Worm (Caenorhabditis elegans) whole organism, young adult: ENCODE data around the gene col-34.
A peak's percentile ranks its signal among the peaks of the same experiment; 100 is the strongest.

Source experiments
- B0019.2 ChIP-seq: fragments of 200-800 bp; sonication (Bioruptor generic); conservative IDR thresholded peaks from 2 replicates; pipeline ENCODE4 v1.3.6; 2022; ENCODE audit warnings: missing genetic modification reagents, missing genetic modification characterization, missing compliant biosample characterization
- B0261.1 ChIP-seq: sonication (generic microtip); optimal IDR thresholded peaks from 2 replicates; lab custom pipeline; 2016; ENCODE audit warnings: mild to moderate bottlenecking, missing genetic modification characterization, moderate library complexity, missing compliant biosample characterization
- B0336.3 ChIP-seq: fragments of 200-800 bp; sonication (Bioruptor generic); IDR thresholded peaks from 2 replicates; pipeline ENCODE4 v1.3.6; 2022; ENCODE audit warnings: missing genetic modification characterization, missing compliant biosample characterization
- F23B12.7 ChIP-seq: sonication (generic microtip); optimal IDR thresholded peaks from 2 replicates; lab custom pipeline; 2017; ENCODE audit warnings: missing genetic modification characterization, mild to moderate bottlenecking, missing compliant biosample characterization, antibody characterized with exemption, moderate library complexity; ENCODE audit not compliant: insufficient read depth
- F37B4.10 ChIP-seq: fragments of 200-800 bp; sonication (Bioruptor generic); IDR thresholded peaks from 2 replicates; pipeline ENCODE4 v1.3.6; 2022; ENCODE audit warnings: missing genetic modification characterization, missing compliant biosample characterization
- F39B2.1 ChIP-seq: fragments of 200-800 bp; sonication (Bioruptor generic); IDR thresholded peaks from 2 replicates; pipeline ENCODE4 v1.3.6; 2022; ENCODE audit warnings: missing genetic modification reagents, missing genetic modification characterization, missing compliant biosample characterization
- F52B5.7 ChIP-seq: sonication (generic microtip); optimal IDR thresholded peaks from 2 replicates; lab custom pipeline; 2016; ENCODE audit warnings: mild to moderate bottlenecking, missing genetic modification characterization, missing compliant biosample characterization
- K11D2.4 ChIP-seq: fragments of 200-800 bp; sonication (Bioruptor generic); IDR thresholded peaks from 2 replicates; pipeline ENCODE4 v1.3.6; 2022; ENCODE audit warnings: missing genetic modification reagents, missing genetic modification characterization, missing compliant biosample characterization
- atf-7 ChIP-seq: sonication (generic microtip); optimal IDR thresholded peaks from 2 replicates; lab custom pipeline; 2017; ENCODE audit warnings: mild to moderate bottlenecking, missing genetic modification characterization, missing compliant biosample characterization
- cebp-1 ChIP-seq, 2 experiments: fragments of 200-800 bp in 1 of 2; sonication (Bioruptor generic) in 1 of 2; sonication (generic microtip) in 1 of 2; IDR thresholded peaks in 1 of 2; optimal IDR thresholded peaks in 1 of 2; 2 replicates each; pipeline versions ENCODE4 v1.3.6 to Lab custom; 2017 to 2022; ENCODE audit warnings: missing compliant biosample characterization in 2 of 2, missing genetic modification characterization in 2 of 2, mild to moderate bottlenecking in 1 of 2, missing genetic modification reagents in 1 of 2, moderate library complexity in 1 of 2
- cebp-2 ChIP-seq: fragments of 200-800 bp; sonication (Bioruptor generic); IDR thresholded peaks from 2 replicates; pipeline ENCODE4 v1.3.6; 2022; ENCODE audit warnings: missing genetic modification characterization, missing compliant biosample characterization
- ceh-40 ChIP-seq: fragments of 200-800 bp; sonication (Bioruptor generic); IDR thresholded peaks from 2 replicates; pipeline ENCODE4 v1.3.6; 2022; ENCODE audit warnings: missing genetic modification characterization, missing compliant biosample characterization
- chd-7 ChIP-seq: sonication (generic microtip); optimal IDR thresholded peaks from 2 replicates; lab custom pipeline; 2016; ENCODE audit warnings: mild to moderate bottlenecking, missing genetic modification characterization, moderate library complexity, missing compliant biosample characterization
- dpl-1 ChIP-seq: fragments of 150-350 bp; optimal IDR thresholded peaks from 2 replicates; lab custom pipeline; 2014; ENCODE audit warnings: missing biosample characterization, missing genetic modification reagents, missing genetic modification characterization
- efl-1 ChIP-seq: fragments of 150-350 bp; optimal IDR thresholded peaks from 2 replicates; lab custom pipeline; 2014; ENCODE audit warnings: missing biosample characterization, missing genetic modification reagents, missing genetic modification characterization
- hlh-12 ChIP-seq: sonication (generic microtip); optimal IDR thresholded peaks from 2 replicates; lab custom pipeline; 2016; ENCODE audit warnings: missing genetic modification characterization, missing compliant biosample characterization
- hlh-26 ChIP-seq: fragments of 200-800 bp; sonication (Bioruptor generic); conservative IDR thresholded peaks from 2 replicates; pipeline ENCODE4 v1.3.6; 2022; ENCODE audit warnings: missing genetic modification reagents, missing genetic modification characterization, missing compliant biosample characterization
- hmg-1.2 ChIP-seq: fragments of 200-800 bp; sonication (Bioruptor generic); IDR thresholded peaks from 2 replicates; pipeline ENCODE4 v1.3.6; 2022; ENCODE audit warnings: missing genetic modification reagents, missing genetic modification characterization, missing compliant biosample characterization
- hmg-20 ChIP-seq: fragments of 200-800 bp; sonication (Bioruptor generic); IDR thresholded peaks from 2 replicates; pipeline ENCODE4 v1.3.6; 2022; ENCODE audit warnings: missing genetic modification reagents, missing genetic modification characterization, missing compliant biosample characterization
- let-526 ChIP-seq: fragments of 200-800 bp; sonication (Bioruptor generic); IDR thresholded peaks from 2 replicates; pipeline ENCODE4 v1.3.6; 2022; ENCODE audit warnings: missing genetic modification reagents, missing genetic modification characterization, missing compliant biosample characterization
- lin-35 ChIP-seq, 3 experiments: fragments of 150-350 bp in 2 of 3; sonication (generic microtip) in 1 of 3; optimal IDR thresholded peaks; 2 replicates each; lab custom pipeline; 2014 to 2018; ENCODE audit warnings: missing biosample characterization in 3 of 3, missing genetic modification characterization in 3 of 3, missing genetic modification reagents in 3 of 3
- lin-54 ChIP-seq: fragments of 200-800 bp; sonication (Bioruptor generic); optimal IDR thresholded peaks from 2 replicates; lab custom pipeline; 2018; ENCODE audit warnings: mild to moderate bottlenecking, missing genetic modification characterization, missing compliant biosample characterization
- lir-1 ChIP-seq: fragments of 200-800 bp; sonication (Bioruptor generic); conservative IDR thresholded peaks from 2 replicates; pipeline ENCODE4 v1.3.6; 2022; ENCODE audit warnings: missing genetic modification reagents, missing genetic modification characterization, missing compliant biosample characterization
- lsl-1 ChIP-seq: fragments of 200-800 bp; sonication (Bioruptor generic); optimal IDR thresholded peaks from 2 replicates; lab custom pipeline; 2018; ENCODE audit warnings: mild to moderate bottlenecking, missing genetic modification characterization, moderate library complexity, missing compliant biosample characterization
- madf-3 ChIP-seq: fragments of 200-800 bp; sonication (Bioruptor generic); IDR thresholded peaks from 2 replicates; pipeline ENCODE4 v1.3.6; 2022; ENCODE audit warnings: missing genetic modification reagents, missing genetic modification characterization, missing compliant biosample characterization
- mcd-1 ChIP-seq: fragments of 200-800 bp; sonication (Bioruptor generic); IDR thresholded peaks from 2 replicates; pipeline ENCODE4 v1.3.6; 2022; ENCODE audit warnings: missing genetic modification reagents, missing genetic modification characterization, missing compliant biosample characterization
- mel-28 ChIP-seq: sonication (generic microtip); optimal IDR thresholded peaks from 2 replicates; lab custom pipeline; 2016; ENCODE audit warnings: borderline replicate concordance, mild to moderate bottlenecking, missing genetic modification characterization, missing compliant biosample characterization
- nhr-120 ChIP-seq: fragments of 200-800 bp; sonication (Bioruptor generic); IDR thresholded peaks from 2 replicates; pipeline ENCODE4 v1.3.6; 2022; ENCODE audit warnings: missing genetic modification characterization, missing compliant biosample characterization
- nhr-27 ChIP-seq: fragments of 200-800 bp; sonication (Bioruptor generic); optimal IDR thresholded peaks from 2 replicates; lab custom pipeline; 2018; ENCODE audit warnings: mild to moderate bottlenecking, missing genetic modification characterization, moderate library complexity, missing compliant biosample characterization
- nhr-80 ChIP-seq: sonication (generic microtip); optimal IDR thresholded peaks from 2 replicates; lab custom pipeline; 2016; ENCODE audit warnings: missing genetic modification characterization, missing compliant biosample characterization
- rpc-1 ChIP-seq, 2 experiments: fragments of 150-350 bp in 1 of 2; sonication (generic microtip) in 1 of 2; optimal IDR thresholded peaks; 2 replicates each; lab custom pipeline; 2014 to 2018; ENCODE audit warnings: missing biosample characterization in 1 of 2, missing genetic modification characterization in 1 of 2, missing genetic modification reagents in 1 of 2, missing genotype in 1 of 2
- sdz-38 ChIP-seq: sonication (generic microtip); optimal IDR thresholded peaks from 2 replicates; lab custom pipeline; 2016; ENCODE audit warnings: missing genotype, missing genetic modification characterization, missing compliant biosample characterization
- tbx-9 ChIP-seq: sonication (generic microtip); optimal IDR thresholded peaks from 2 replicates; lab custom pipeline; 2016; ENCODE audit warnings: borderline replicate concordance, missing genetic modification characterization, inconsistent platforms, missing compliant biosample characterization
- xnd-1 ChIP-seq: sonication (generic microtip); optimal IDR thresholded peaks from 2 replicates; lab custom pipeline; 2016; ENCODE audit warnings: missing genotype, missing genetic modification reagents, missing genetic modification characterization, missing compliant biosample characterization
- ztf-25 ChIP-seq: fragments of 200-800 bp; sonication (Bioruptor generic); IDR thresholded peaks from 2 replicates; pipeline ENCODE4 v1.3.6; 2022; ENCODE audit warnings: missing genetic modification reagents, missing genetic modification characterization, missing compliant biosample characterization
- ztf-26 ChIP-seq: sonication (generic microtip); optimal IDR thresholded peaks from 2 replicates; lab custom pipeline; 2017; ENCODE audit warnings: missing genetic modification characterization, missing compliant biosample characterization
- ztf-28 ChIP-seq: fragments of 200-800 bp; sonication (Bioruptor generic); IDR thresholded peaks from 2 replicates; pipeline ENCODE4 v1.3.6; 2022; ENCODE audit warnings: missing genetic modification reagents, missing genetic modification characterization, missing compliant biosample characterization
- ztf-6 ChIP-seq: fragments of 200-800 bp; sonication (Bioruptor generic); IDR thresholded peaks from 2 replicates; pipeline ENCODE4 v1.3.6; 2022; ENCODE audit warnings: missing genetic modification reagents, missing genetic modification characterization, missing compliant biosample characterization

col-34 gene

ce11 chrIV:4290472-4290871 lies 46.1 kb upstream of the col-34 start, which contains the start of gene dct-7:
Gene dct-7, minus strand, starts transcription at chrIV:4290572.
- TF ChIP-seq chd-7 (tag; lab: Kevin White, UChicago) (no peak), efl-1 (GFP tag; lab: Kevin White, UChicago) (no peak), F23B12.7 (tag; lab: Kevin White, UChicago) (no peak), lin-54 (GFP tag; lab: Kevin White, UChicago) (no peak), lir-1 (GFP tag; lab: Robert Waterston, UW) (no peak), B0261.1 (tag; lab: Kevin White, UChicago) (no peak), dpl-1 (GFP tag; lab: Kevin White, UChicago) (no peak), mcd-1 (no peak), F37B4.10 (no peak)

ce11 chrIV:4289267-4289666 lies 44.9 kb upstream of the col-34 start, which contains the start of gene F15E6.5:
Gene F15E6.5, plus strand, starts transcription at chrIV:4289567.
- TF ChIP-seq hmg-1.2 (GFP tag; lab: Robert Waterston, UW), result no peak
- TF ChIP-seq rpc-1 (optimal IDR thresholded peaks at IDR 0.05; lab: Kevin White, UChicago), result no peak
- no peak for TF ChIP-seq rpc-1 (tag; optimal IDR thresholded peaks at IDR 0.05; lab: Kevin White, UChicago)
- no peak for TF ChIP-seq lsl-1
- TF ChIP-seq ztf-25, result no peak
- no peak for TF ChIP-seq atf-7 (tag; lab: Kevin White, UChicago)
- TF ChIP-seq ztf-26, result no peak
- no peak for TF ChIP-seq nhr-120 (GFP tag; lab: Robert Waterston, UW)
- no peak for TF ChIP-seq B0336.3 (GFP tag; lab: Robert Waterston, UW)
- TF ChIP-seq hlh-12 (tag; lab: Kevin White, UChicago), result no peak
- TF ChIP-seq F52B5.7, result no peak
- TF ChIP-seq B0019.2, result no peak
- TF ChIP-seq F23B12.7 (tag; lab: Kevin White, UChicago), result no peak
- no peak for TF ChIP-seq ztf-6 (GFP tag; lab: Robert Waterston, UW)
- TF ChIP-seq let-526 (GFP tag; lab: Robert Waterston, UW), result no peak
- TF ChIP-seq hlh-26, result no peak

- no peak for TF ChIP-seq sdz-38
- no peak for TF ChIP-seq tbx-9 (tag; lab: Kevin White, UChicago)
These were observed 43.9 kb upstream of the col-34 start, which contains the start of gene srv-4 for ce11 chrIV:4288332-4288731. Gene srv-4, minus strand, starts transcription at chrIV:4288432.

- TF ChIP-seq lin-35 (GFP tag; optimal IDR thresholded peaks at IDR 0.05; lab: Kevin White, UChicago), result no peak
- peak; percentile 75 for TF ChIP-seq nhr-80 (tag; lab: Kevin White, UChicago)
- no peak for TF ChIP-seq nhr-27 (tag; lab: Kevin White, UChicago)
- TF ChIP-seq cebp-1 (GFP tag; IDR thresholded peaks at IDR 0.05; lab: Robert Waterston, UW), result peak; percentile 22; the same call in 1 of the 2 replicates
- TF ChIP-seq cebp-1 (tag; optimal IDR thresholded peaks at IDR 0.05; lab: Kevin White, UChicago), result no peak
- TF ChIP-seq, all 124 proteins: peak for 2
These were observed 40.6 kb upstream of the col-34 start for ce11 chrIV:4284989-4285388.

ce11 chrIV:4284020-4284419 lies 39.6 kb upstream of the col-34 start, which contains the start of gene F15E6.6:
Gene F15E6.6, minus strand, starts transcription at chrIV:4284120.
- no peak for TF ChIP-seq atf-7 (tag; lab: Kevin White, UChicago)
- no peak for TF ChIP-seq hmg-20 (GFP tag; lab: Robert Waterston, UW)
- no peak for TF ChIP-seq madf-3 (GFP tag; lab: Robert Waterston, UW)
- TF ChIP-seq xnd-1, result no peak
- no peak for TF ChIP-seq K11D2.4
- TF ChIP-seq ceh-40 (GFP tag; lab: Robert Waterston, UW), result no peak
- no peak for TF ChIP-seq F23B12.7 (tag; lab: Kevin White, UChicago)
- TF ChIP-seq let-526 (GFP tag; lab: Robert Waterston, UW), result no peak
- TF ChIP-seq hlh-26, result no peak
- TF ChIP-seq lsl-1, result no peak
- TF ChIP-seq ztf-28, result no peak
- no peak for TF ChIP-seq mel-28
- no peak for TF ChIP-seq F39B2.1 (GFP tag; lab: Robert Waterston, UW)
- no peak for TF ChIP-seq cebp-2 (GFP tag; lab: Robert Waterston, UW)
